Fruit fly (Drosophila melanogaster) whole organism, wandering third instar larva: Measurements from ENCODE around the gene Caper.

Source experiments
- CG9705 ChIP-seq: fragments of 200-800 bp; sonication (Bioruptor generic); optimal IDR thresholded peaks from 2 replicates; lab custom pipeline; 2018; ENCODE audit warnings: missing biosample characterization, mild to moderate bottlenecking, missing genetic modification characterization
- CrebA ChIP-seq: fragments of 200-800 bp; sonication (Bioruptor generic); optimal IDR thresholded peaks from 2 replicates; lab custom pipeline; 2016; ENCODE audit warnings: missing biosample characterization, mild to moderate bottlenecking, missing genetic modification characterization, borderline replicate concordance
- Dif ChIP-seq: fragments of 200-275, 200-300 bp; sonication (Bioruptor generic); optimal IDR thresholded peaks from 2 replicates; lab custom pipeline; 2018; ENCODE audit warnings: missing biosample characterization, missing genetic modification characterization; ENCODE audit not compliant: partially characterized antibody
- GATAd ChIP-seq: sonication (Bioruptor generic); optimal IDR thresholded peaks from 2 replicates; lab custom pipeline; 2016; ENCODE audit warnings: missing biosample characterization, missing genetic modification characterization
- HLH106 ChIP-seq: fragments of 200-800 bp; optimal IDR thresholded peaks from 3 replicates; lab custom pipeline; 2019; ENCODE audit warnings: missing biosample characterization, mild to moderate bottlenecking, missing genetic modification characterization, moderate library complexity
- Hnf4 ChIP-seq: fragments of 200-800 bp; sonication (Bioruptor generic); optimal IDR thresholded peaks from 2 replicates; lab custom pipeline; 2016; ENCODE audit warnings: missing biosample characterization, mild to moderate bottlenecking, missing genetic modification characterization
- Hr83 ChIP-seq: fragments of 200-300 bp; sonication (Bioruptor generic); optimal IDR thresholded peaks from 2 replicates; lab custom pipeline; 2016; ENCODE audit warnings: missing biosample characterization, mild to moderate bottlenecking, missing genetic modification characterization, moderate library complexity; ENCODE audit not compliant: poor library complexity, severe bottlenecking
- Jra ChIP-seq: sonication (Bioruptor generic); optimal IDR thresholded peaks from 2 replicates; lab custom pipeline; 2016; ENCODE audit warnings: missing biosample characterization, missing genetic modification characterization
- Mio ChIP-seq: sonication (Bioruptor generic); optimal IDR thresholded peaks from 2 replicates; lab custom pipeline; 2016; ENCODE audit warnings: missing biosample characterization, missing genetic modification characterization
- N ChIP-seq: fragments of >200 bp; optimal IDR thresholded peaks from 2 replicates; lab custom pipeline; 2018; ENCODE audit warnings: missing biosample characterization, missing external identifiers, missing genetic modification characterization
- OdsH ChIP-seq: fragments of 200-800 bp; sonication (Bioruptor generic); optimal IDR thresholded peaks from 2 replicates; lab custom pipeline; 2016; ENCODE audit warnings: missing biosample characterization, mild to moderate bottlenecking, missing genetic modification characterization
- Rel ChIP-seq, 2 experiments: fragments of 200-800 bp; sonication (Bioruptor generic) in 1 of 2; optimal IDR thresholded peaks; 2 replicates in 1 of 2; 3 replicates in 1 of 2; lab custom pipeline; 2016 to 2019; ENCODE audit warnings: mild to moderate bottlenecking in 2 of 2, missing biosample characterization in 2 of 2, missing genetic modification characterization in 2 of 2, moderate library complexity in 1 of 2
- Sp1 ChIP-seq: fragments of 200-800 bp; sonication (Bioruptor generic); optimal IDR thresholded peaks from 3 replicates; lab custom pipeline; 2019; ENCODE audit warnings: missing biosample characterization, mild to moderate bottlenecking, missing genetic modification characterization, moderate library complexity
- Vsx2 ChIP-seq: fragments of 200-300, 225-300 bp; sonication (Bioruptor generic); optimal IDR thresholded peaks from 2 replicates; lab custom pipeline; 2018; ENCODE audit warnings: missing biosample characterization, missing genetic modification characterization; ENCODE audit not compliant: partially characterized antibody
- brk ChIP-seq: fragments of 200-800 bp; sonication (Bioruptor generic); optimal IDR thresholded peaks from 2 replicates; lab custom pipeline; 2016; ENCODE audit warnings: missing biosample characterization, mild to moderate bottlenecking, missing genetic modification characterization
- dl ChIP-seq, 2 experiments: fragments of 175-275, 200-275 bp in 1 of 2; fragments of 200-275 bp in 1 of 2; sonication (Bioruptor generic); optimal IDR thresholded peaks; lab custom pipeline; 2018; ENCODE audit warnings: mild to moderate bottlenecking in 2 of 2, missing biosample characterization in 2 of 2, missing genetic modification characterization in 2 of 2, moderate library complexity in 2 of 2; ENCODE audit not compliant: partially characterized antibody in 2 of 2, insufficient read depth in 1 of 2
- dmrt93B ChIP-seq: fragments of 200-800 bp; sonication (Bioruptor generic); optimal IDR thresholded peaks from 2 replicates; lab custom pipeline; 2018; ENCODE audit warnings: missing biosample characterization, mild to moderate bottlenecking, missing genetic modification characterization
- dsf ChIP-seq: sonication (Bioruptor generic); optimal IDR thresholded peaks from 2 replicates; lab custom pipeline; 2016; ENCODE audit warnings: missing biosample characterization, missing genetic modification characterization, borderline replicate concordance
- ey ChIP-seq: fragments of 200-800 bp; sonication (Bioruptor generic); optimal IDR thresholded peaks from 2 replicates; lab custom pipeline; 2016; ENCODE audit warnings: missing biosample characterization, missing genetic modification characterization
- foxo ChIP-seq, 2 experiments: fragments of 200-800 bp; sonication (Bioruptor generic); optimal IDR thresholded peaks; 2 replicates in 1 of 2; 3 replicates in 1 of 2; lab custom pipeline; 2016 to 2017; ENCODE audit warnings: missing biosample characterization in 2 of 2, missing genetic modification characterization in 2 of 2
- fru ChIP-seq: fragments of 200-800 bp; sonication (Bioruptor generic); optimal IDR thresholded peaks from 3 replicates; lab custom pipeline; 2016; ENCODE audit warnings: missing biosample characterization, mild to moderate bottlenecking, missing genetic modification characterization
- h ChIP-seq: fragments of 200-800 bp; sonication (Bioruptor generic); optimal IDR thresholded peaks from 3 replicates; lab custom pipeline; 2016; ENCODE audit warnings: missing biosample characterization, mild to moderate bottlenecking, missing genetic modification characterization
- jim ChIP-seq: fragments of 175-275, 200-325 bp; sonication (Bioruptor generic); optimal IDR thresholded peaks from 2 replicates; lab custom pipeline; 2016; ENCODE audit warnings: missing biosample characterization, mild to moderate bottlenecking, missing genetic modification characterization
- lola ChIP-seq: fragments of >200 bp; optimal IDR thresholded peaks from 2 replicates; lab custom pipeline; 2017; ENCODE audit warnings: missing biosample characterization, missing genetic modification characterization
- pan ChIP-seq: fragments of >200 bp; optimal IDR thresholded peaks from 2 replicates; lab custom pipeline; 2017
- psq ChIP-seq: fragments of 200-800 bp; sonication (Bioruptor generic); optimal IDR thresholded peaks from 3 replicates; lab custom pipeline; 2017; ENCODE audit warnings: missing biosample characterization, mild to moderate bottlenecking, missing genetic modification characterization, moderate library complexity
- rgr ChIP-seq: fragments of 200-800 bp; sonication (Bioruptor generic); optimal IDR thresholded peaks from 3 replicates; lab custom pipeline; 2016; ENCODE audit warnings: missing biosample characterization, mild to moderate bottlenecking, missing genetic modification characterization
- sage ChIP-seq: fragments of 200-800 bp; sonication (Bioruptor generic); optimal IDR thresholded peaks from 2 replicates; lab custom pipeline; 2016; ENCODE audit warnings: missing biosample characterization, mild to moderate bottlenecking, missing genetic modification characterization
- woc ChIP-seq: sonication (Bioruptor generic); optimal IDR thresholded peaks from 2 replicates; lab custom pipeline; 2016; ENCODE audit warnings: missing biosample characterization, mild to moderate bottlenecking, missing genetic modification characterization

Gene Caper

dm6 chr2L:7043039-7043905, 10.8 kb downstream of the Caper start:
- TF ChIP-seq HLH106 (tag; lab: Kevin White, UChicago) (peak; percentile 44), foxo (GFP tag; optimal IDR thresholded peaks at IDR 0.05; lab: Kevin White, UChicago) (peak in 1 of 2 experiments; percentile 43), Hr83 (GFP tag; lab: Kevin White, UChicago) (peak; percentile 26), Mio (GFP tag; lab: Kevin White, UChicago) (no peak), Vsx2 (GFP tag; lab: Kevin White, UChicago) (no peak), h (peak; percentile 14), dmrt93B (GFP tag; lab: Kevin White, UChicago) (peak; percentile 23), GATAd (GFP tag; lab: Kevin White, UChicago) (no peak), CrebA (GFP tag; lab: Kevin White, UChicago) (no peak), woc (peak; percentile 4), psq (GFP tag; lab: Kevin White, UChicago) (peak; percentile 3), rgr (GFP tag; lab: Kevin White, UChicago) (peak; percentile 8), lola (no peak), pan (lab: Kevin White, UChicago) (no peak), Sp1 (GFP tag; lab: Kevin White, UChicago) (peak; percentile 14), Jra (GFP tag; lab: Kevin White, UChicago) (no peak), fru (GFP tag; lab: Kevin White, UChicago) (peak; percentile 48), sage (GFP tag; lab: Kevin White, UChicago) (no peak), ey (GFP tag; lab: Kevin White, UChicago) (peak; percentile 7), CG9705 (GFP tag; lab: Kevin White, UChicago) (no peak), Dif (GFP tag; lab: Kevin White, UChicago) (no peak)

dm6 chr2L:7047703-7048102, 15.2 kb downstream of the Caper start:
- TF ChIP-seq dsf (GFP tag; lab: Kevin White, UChicago) (no peak), OdsH (GFP tag; lab: Kevin White, UChicago) (peak; percentile 17)
- TF ChIP-seq, all 38 proteins: peak for 1

- TF ChIP-seq HLH106 (tag; lab: Kevin White, UChicago), result peak; percentile 5
- peak; percentile 60 for TF ChIP-seq Sp1 (GFP tag; lab: Kevin White, UChicago)
- peak; percentile 60 for TF ChIP-seq Dif (GFP tag; lab: Kevin White, UChicago)
- peak; percentile 67 for TF ChIP-seq Hr83 (GFP tag; lab: Kevin White, UChicago)
- peak in 1 of 2 experiments; percentile 39 for TF ChIP-seq dl (GFP tag; optimal IDR thresholded peaks at IDR 0.05; lab: Kevin White, UChicago; ENCODE audit: insufficient read depth in 1 of 2, partially characterized antibody in 2 of 2)
- peak; percentile 16 for TF ChIP-seq h
- TF ChIP-seq brk (GFP tag; lab: Kevin White, UChicago), result peak; percentile 13
- no peak for TF ChIP-seq jim
- peak; percentile 1 to 15 for TF ChIP-seq foxo (GFP tag; optimal IDR thresholded peaks at IDR 0.05; lab: Kevin White, UChicago)
- TF ChIP-seq ey (GFP tag; lab: Kevin White, UChicago), result no peak
- TF ChIP-seq Hnf4, result peak; percentile 65
- no peak for TF ChIP-seq N (GFP tag; lab: Kevin White, UChicago)
- no peak for TF ChIP-seq GATAd (GFP tag; lab: Kevin White, UChicago)
- TF ChIP-seq psq (GFP tag; lab: Kevin White, UChicago), result peak; percentile 37
- no peak for TF ChIP-seq Rel (GFP tag; optimal IDR thresholded peaks at IDR 0.05; lab: Kevin White, UChicago)
- TF ChIP-seq Rel (tag; optimal IDR thresholded peaks at IDR 0.05; lab: Kevin White, UChicago), result peak; percentile 41
- TF ChIP-seq woc, result peak; percentile 78
- TF ChIP-seq fru (GFP tag; lab: Kevin White, UChicago), result peak; percentile 1
These were observed 16.6 kb downstream of the Caper start for dm6 chr2L:7049009-7049647.
